Worm (Caenorhabditis elegans): ENCODE measurements around the gene C44C10.10.
A peak's percentile ranks its signal among the peaks of the same experiment; 100 is the strongest.
"Not testable (repeated sequence)": the region's sequence is repeated elsewhere in the genome, so short reads cannot be mapped to it uniquely, and the experiment has no call there.

The C44C10.10 gene

ce11 chrX:11690014-11690591, at the start of gene C44C10.10, which contains the start of gene C44C10.5:
C44C10.10 (plus strand) TSS chrX:11690314.
C44C10.5 (plus strand) TSS chrX:11690541.
- TF ChIP-seq aha-1 (tag) (peak; percentile 7), Y105C5A.15 (GFP tag; IDR thresholded peaks at IDR 0.05) (no peak)

ce11 chrX:11640463-11640995, 49.6 kb upstream of the C44C10.10 start:
- TF ChIP-seq fkh-10 (GFP tag; optimal IDR thresholded peaks at IDR 0.05): peak; percentile 95
- no peak for TF ChIP-seq aly-2 (tag; optimal IDR thresholded peaks at IDR 0.05)
- 0 out of 2 replicates have a peak, but pooled peaks have one; percentile 37 for TF ChIP-seq ctbp-1 (GFP tag; IDR thresholded peaks at IDR 0.05)
- no peak for TF ChIP-seq arid-1 (GFP tag; conservative IDR thresholded peaks at IDR 0.05)
- TF ChIP-seq pqm-1 (tag; optimal IDR thresholded peaks at IDR 0.05): no peak
- TF ChIP-seq rbr-2 (tag; optimal IDR thresholded peaks at IDR 0.05): no peak
- TF ChIP-seq lin-15B (tag; optimal IDR thresholded peaks at IDR 0.05): no peak
- TF ChIP-seq lsy-2 (tag; optimal IDR thresholded peaks at IDR 0.05): peak in 1 of 2 experiments; percentile 18
- 0 out of 2 replicates have a peak, but pooled peaks have one; percentile 20 for TF ChIP-seq hmg-1.1 (GFP tag; IDR thresholded peaks at IDR 0.05)
- no peak for TF ChIP-seq ceh-82 (tag; optimal IDR thresholded peaks at IDR 0.05)
- TF ChIP-seq mdl-1 (tag; optimal IDR thresholded peaks at IDR 0.05): no peak
- no peak for TF ChIP-seq ztf-7 (tag; optimal IDR thresholded peaks at IDR 0.05)
- TF ChIP-seq spr-3 (GFP tag; optimal IDR thresholded peaks at IDR 0.05): no peak
- no peak for TF ChIP-seq zfp-2 (tag; optimal IDR thresholded peaks at IDR 0.05)
- TF ChIP-seq fos-1 (tag; optimal IDR thresholded peaks at IDR 0.05): no peak
- TF ChIP-seq madf-9 (GFP tag; conservative IDR thresholded peaks at IDR 0.05): no peak

- peak; percentile 64 for TF ChIP-seq aha-1 (tag)
- no peak for TF ChIP-seq fos-1 (tag; optimal IDR thresholded peaks at IDR 0.05)
These were observed 48.6 kb upstream of the C44C10.10 start for ce11 chrX:11641562-11641961.

- TF ChIP-seq nhr-102 (tag; optimal IDR thresholded peaks at IDR 0.05): peak; percentile 63
- peak; percentile 39 for TF ChIP-seq zfp-2 (tag; optimal IDR thresholded peaks at IDR 0.05)
- TF ChIP-seq nhr-6 (tag; optimal IDR thresholded peaks at IDR 0.05): peak; percentile 58
- peak; percentile 9 for TF ChIP-seq nhr-237 (tag; optimal IDR thresholded peaks at IDR 0.05)
- peak; percentile 76 for TF ChIP-seq spr-3 (GFP tag; optimal IDR thresholded peaks at IDR 0.05)
- TF ChIP-seq daf-16 (GFP tag; optimal IDR thresholded peaks at IDR 0.05): peak in 1 of 2 experiments; percentile 77
- not testable (repeated sequence) for TF ChIP-seq daf-16, unc-62 (tag; optimal IDR thresholded peaks at IDR 0.05)
- peak; percentile 41; the same call in 1 of the 2 replicates for TF ChIP-seq egl-43 (GFP tag; IDR thresholded peaks at IDR 0.05)
- peak; percentile 67 for TF ChIP-seq ceh-20 (GFP tag; IDR thresholded peaks at IDR 0.05)
- peak; percentile 83 for TF ChIP-seq dve-1 (tag; optimal IDR thresholded peaks at IDR 0.05; ENCODE audit: insufficient read depth)
- TF ChIP-seq rbr-2 (tag; optimal IDR thresholded peaks at IDR 0.05): peak; percentile 90
- TF ChIP-seq Y5F2A.4 (GFP tag; optimal IDR thresholded peaks at IDR 0.05): peak; percentile 57
- peak; percentile 49 for TF ChIP-seq T26A8.4 (GFP tag; IDR thresholded peaks at IDR 0.05)
- TF ChIP-seq gei-8 (GFP tag; optimal IDR thresholded peaks at IDR 0.05): peak; percentile 66
- TF ChIP-seq T20F7.1 (GFP tag; optimal IDR thresholded peaks at IDR 0.05): peak; percentile 64
- peak in 1 of 2 experiments; percentile 28 for TF ChIP-seq lsy-2 (tag; optimal IDR thresholded peaks at IDR 0.05)
- TF ChIP-seq nhr-48 (tag; optimal IDR thresholded peaks at IDR 0.05): peak; percentile 17
- peak in 1 of 2 experiments; percentile 80 for TF ChIP-seq hif-1 (tag; optimal IDR thresholded peaks at IDR 0.05)
- TF ChIP-seq unc-62 (GFP tag; optimal IDR thresholded peaks at IDR 0.05 in 1 of 2): peak in 1 of 2 experiments; percentile 15
- TF ChIP-seq nhr-28 (tag; optimal IDR thresholded peaks at IDR 0.05): peak; percentile 7
- peak; percentile 89 for TF ChIP-seq nhr-25 (tag; optimal IDR thresholded peaks at IDR 0.05; ENCODE audit: borderline replicate concordance, insufficient read depth)
- TF ChIP-seq fkh-10 (GFP tag; optimal IDR thresholded peaks at IDR 0.05): peak; percentile 22
- TF ChIP-seq hmg-1.1 (GFP tag; IDR thresholded peaks at IDR 0.05): peak; percentile 67
- TF ChIP-seq mep-1 (tag; optimal IDR thresholded peaks at IDR 0.05): peak; percentile 77
- TF ChIP-seq ctbp-1 (GFP tag; IDR thresholded peaks at IDR 0.05): peak; percentile 91
- peak; percentile 52 for TF ChIP-seq sdz-12 (GFP tag; optimal IDR thresholded peaks at IDR 0.05)
- TF ChIP-seq hlh-11 (tag; optimal IDR thresholded peaks at IDR 0.05): peak; percentile 84
- TF ChIP-seq hlh-30 (tag; optimal IDR thresholded peaks at IDR 0.05; ENCODE audit: insufficient read depth): peak; percentile 67
- peak; percentile 22 for TF ChIP-seq lin-13 (GFP tag; optimal IDR thresholded peaks at IDR 0.05)
- TF ChIP-seq F10B5.3 (tag; optimal IDR thresholded peaks at IDR 0.05): peak; percentile 51
- peak; percentile 80 for TF ChIP-seq aha-1 (tag)
- peak; percentile 68 for TF ChIP-seq mxl-3 (GFP tag; optimal IDR thresholded peaks at IDR 0.05)
These were observed 46.3 kb upstream of the C44C10.10 start, which contains the start of gene sto-4 for ce11 chrX:11643767-11644235. sto-4 (plus strand) TSS chrX:11644126.
